Worm (Caenorhabditis elegans) whole organism, L2 larva: Measurements from ENCODE around the gene unc-41.

ENCODE experiments used
- F13H6.1 ChIP-seq: sonication (generic microtip); optimal IDR thresholded peaks from 2 replicates; lab custom pipeline; 2016; ENCODE audit warnings: missing genetic modification characterization, missing compliant biosample characterization
- aly-2 ChIP-seq: fragments of 150-350 bp; optimal IDR thresholded peaks from 2 replicates; lab custom pipeline; 2014; ENCODE audit warnings: missing biosample characterization, missing genetic modification characterization
- lin-39 ChIP-seq: fragments of 150-350 bp; optimal IDR thresholded peaks from 2 replicates; lab custom pipeline; 2014; ENCODE audit warnings: missing biosample characterization, missing genetic modification reagents, missing genetic modification characterization
- mab-5 ChIP-seq: fragments of 150-350 bp; optimal IDR thresholded peaks from 2 replicates; lab custom pipeline; 2014; ENCODE audit warnings: missing biosample characterization, missing genetic modification characterization
- unc-62 ChIP-seq: fragments of 150-350 bp; optimal IDR thresholded peaks from 2 replicates; lab custom pipeline; 2014; ENCODE audit warnings: missing biosample characterization, missing genetic modification reagents, missing genetic modification characterization
- zag-1 ChIP-seq: fragments of 150-350 bp; optimal IDR thresholded peaks from 2 replicates; lab custom pipeline; 2014; ENCODE audit warnings: missing biosample characterization, missing genetic modification characterization
- ztf-11 ChIP-seq: sonication (generic microtip); optimal IDR thresholded peaks from 2 replicates; lab custom pipeline; 2017; ENCODE audit warnings: missing biosample characterization, missing genetic modification characterization

- no peak for TF ChIP-seq zag-1
- TF ChIP-seq mab-5 (tag; lab: Kevin White, UChicago), result no peak
- TF ChIP-seq unc-62 (GFP tag; lab: Kevin White, UChicago), result no peak
- TF ChIP-seq lin-39, result no peak
- TF ChIP-seq aly-2 (tag; lab: Kevin White, UChicago), result no peak
- no peak for TF ChIP-seq ztf-11 (tag; lab: Kevin White, UChicago)
- no peak for TF ChIP-seq F13H6.1 (tag; lab: Kevin White, UChicago)
Observed at ce11 chrV:9962394-9962793, 13.6 kb downstream of the unc-41 start, which contains the start of gene madf-4.
